Fruit fly (Drosophila melanogaster) whole organism, embryonic: ENCODE data around the gene pim.
A peak's percentile ranks its signal among the peaks of the same experiment; 100 is the strongest.

Experiments used
- B-H1 ChIP-seq: fragments of 200-800 bp; sonication (Bioruptor generic); IDR thresholded peaks from 3 replicates; pipeline ENCODE4 v1.3.6; 2022; ENCODE audit warnings: missing biosample characterization, missing genetic modification characterization
- CG1233 ChIP-seq: fragments of 200-800 bp; sonication (Bioruptor generic); optimal IDR thresholded peaks from 4 replicates; lab custom pipeline; 2018; ENCODE audit warnings: missing biosample characterization, mild to moderate bottlenecking, missing genetic modification characterization
- CG12391 ChIP-seq: fragments of 200-800 bp; sonication (Bioruptor generic); optimal IDR thresholded peaks from 3 replicates; lab custom pipeline; 2018; ENCODE audit warnings: missing biosample characterization, mild to moderate bottlenecking, missing genetic modification characterization, moderate library complexity
- CG13287 ChIP-seq: fragments of 200-800 bp; sonication (Bioruptor generic); IDR thresholded peaks from 2 replicates; pipeline ENCODE4 v1.3.6; 2022; ENCODE audit warnings: missing biosample characterization, missing genetic modification characterization; ENCODE audit not compliant: partially characterized antibody
- CG14710 ChIP-seq: fragments of 200-800 bp; sonication (Bioruptor generic); optimal IDR thresholded peaks from 3 replicates; lab custom pipeline; 2019; ENCODE audit warnings: missing biosample characterization, mild to moderate bottlenecking, missing genetic modification characterization, moderate library complexity
- CG1603 ChIP-seq: fragments of 200-800 bp; sonication (Bioruptor generic); optimal IDR thresholded peaks from 2 replicates; lab custom pipeline; 2019; ENCODE audit warnings: missing biosample characterization, mild to moderate bottlenecking, missing genetic modification characterization, moderate library complexity
- CG18764 ChIP-seq: fragments of 200-800 bp; sonication (Bioruptor generic); optimal IDR thresholded peaks from 3 replicates; lab custom pipeline; 2016; ENCODE audit warnings: missing biosample characterization, missing genetic modification characterization
- CG2116 ChIP-seq: fragments of 200-800 bp; sonication (Bioruptor generic); optimal IDR thresholded peaks from 3 replicates; lab custom pipeline; 2018; ENCODE audit warnings: missing biosample characterization, mild to moderate bottlenecking, missing genetic modification characterization
- CG2678 ChIP-seq: fragments of 200-800 bp; sonication (Bioruptor generic); optimal IDR thresholded peaks from 3 replicates; lab custom pipeline; 2019; ENCODE audit warnings: missing biosample characterization, mild to moderate bottlenecking, missing genetic modification characterization, moderate library complexity
- CG2712 ChIP-seq: fragments of 200-800 bp; optimal IDR thresholded peaks from 3 replicates; lab custom pipeline; 2019; ENCODE audit warnings: missing biosample characterization, mild to moderate bottlenecking, missing genetic modification characterization, moderate library complexity
- CG30403 ChIP-seq: fragments of 200-800 bp; sonication (Bioruptor generic); optimal IDR thresholded peaks from 3 replicates; lab custom pipeline; 2016; ENCODE audit warnings: missing biosample characterization, missing genetic modification characterization
- CG33557 ChIP-seq: fragments of 200-800 bp; sonication (Bioruptor generic); optimal IDR thresholded peaks from 2 replicates; lab custom pipeline; 2019; ENCODE audit warnings: missing biosample characterization, mild to moderate bottlenecking, missing genetic modification characterization, moderate library complexity
- CG3995 ChIP-seq: fragments of 200-800 bp; sonication (Bioruptor generic); optimal IDR thresholded peaks from 3 replicates; lab custom pipeline; 2016; ENCODE audit warnings: missing biosample characterization, missing genetic modification characterization
- CG7963 ChIP-seq: fragments of 200-800 bp; sonication (Bioruptor generic); IDR thresholded peaks from 3 replicates; pipeline ENCODE4 v1.3.6; 2022; ENCODE audit warnings: missing biosample characterization, missing genetic modification characterization; ENCODE audit not compliant: partially characterized antibody
- CG8924 ChIP-seq: fragments of 200-800 bp; optimal IDR thresholded peaks from 3 replicates; lab custom pipeline; 2019; ENCODE audit warnings: missing biosample characterization, mild to moderate bottlenecking, missing genetic modification characterization, moderate library complexity
- CG9437 ChIP-seq: fragments of 200-800 bp; sonication (Bioruptor generic); optimal IDR thresholded peaks from 2 replicates; lab custom pipeline; 2018; ENCODE audit warnings: missing biosample characterization, mild to moderate bottlenecking, missing genetic modification characterization
- CoRest ChIP-seq: fragments of 200-800 bp; sonication (Bioruptor generic); optimal IDR thresholded peaks from 3 replicates; lab custom pipeline; 2018; ENCODE audit warnings: missing biosample characterization, mild to moderate bottlenecking, missing genetic modification characterization, moderate library complexity
- Doc3 ChIP-seq: fragments of 200-800 bp; sonication (Bioruptor generic); IDR thresholded peaks from 3 replicates; pipeline ENCODE4 v1.3.6; 2022; ENCODE audit warnings: missing biosample characterization, missing genetic modification characterization; ENCODE audit not compliant: partially characterized antibody
- Dref ChIP-seq: fragments of 200-800 bp; sonication (Bioruptor generic); IDR thresholded peaks from 2 replicates; pipeline ENCODE4 v1.3.6; 2022; ENCODE audit warnings: missing biosample characterization, missing genetic modification characterization
- Elba2 ChIP-seq: fragments of 200-800 bp; sonication (Bioruptor generic); optimal IDR thresholded peaks from 3 replicates; lab custom pipeline; 2016; ENCODE audit warnings: missing biosample characterization, missing genetic modification characterization
- Fer1 ChIP-seq: fragments of 200-800 bp; sonication (Bioruptor generic); optimal IDR thresholded peaks from 2 replicates; lab custom pipeline; 2017; ENCODE audit warnings: missing biosample characterization, mild to moderate bottlenecking, missing genetic modification characterization
- Hr3 ChIP-seq: fragments of 200-800 bp; sonication (Bioruptor generic); optimal IDR thresholded peaks from 3 replicates; lab custom pipeline; 2016; ENCODE audit warnings: missing biosample characterization, missing genetic modification characterization
- MBD-R2 ChIP-seq: fragments of 200-800 bp; sonication (Bioruptor generic); IDR thresholded peaks from 2 replicates; pipeline ENCODE4 v1.3.6; 2022; ENCODE audit warnings: missing biosample characterization, missing genetic modification characterization
- MTF-1 ChIP-seq: fragments of 200-800 bp; sonication (Bioruptor generic); optimal IDR thresholded peaks from 2 replicates; lab custom pipeline; 2018; ENCODE audit warnings: missing biosample characterization, mild to moderate bottlenecking, missing genetic modification characterization, borderline replicate concordance
- Med ChIP-seq: fragments of 200-800 bp; sonication (Bioruptor generic); peaks from one replicate; lab custom pipeline; 2016; ENCODE audit warnings: missing biosample characterization, missing genetic modification characterization, mild to moderate bottlenecking, inconsistent platforms, moderate library complexity
- Myb ChIP-seq: fragments of 200-800 bp; sonication (Bioruptor generic); optimal IDR thresholded peaks from 2 replicates; lab custom pipeline; 2016; ENCODE audit warnings: missing biosample characterization, missing genetic modification characterization
- Ptx1 ChIP-seq: fragments of 200-800 bp; sonication (Bioruptor generic); IDR thresholded peaks from 2 replicates; pipeline ENCODE4 v1.3.6; 2022; ENCODE audit warnings: missing biosample characterization, missing genetic modification characterization
- Sin3A ChIP-seq: fragments of >200 bp; optimal IDR thresholded peaks from 2 replicates; lab custom pipeline; 2018
- Sry-β ChIP-seq: fragments of 200-800 bp; sonication (Bioruptor generic); optimal IDR thresholded peaks from 2 replicates; lab custom pipeline; 2018; ENCODE audit warnings: missing biosample characterization, mild to moderate bottlenecking, missing genetic modification characterization, moderate library complexity
- Stat92E ChIP-seq, 3 experiments: fragments of >200 bp in 2 of 3; fragments of 200-800 bp in 1 of 3; sonication (Bioruptor generic) in 1 of 3; optimal IDR thresholded peaks; 2 replicates each; lab custom pipeline; 2017 to 2019; ENCODE audit warnings: missing biosample characterization in 3 of 3, missing genetic modification characterization in 3 of 3, mild to moderate bottlenecking in 1 of 3, moderate library complexity in 1 of 3
- Tbp ChIP-seq: fragments of >200 bp; optimal IDR thresholded peaks from 2 replicates; lab custom pipeline; 2018; ENCODE audit warnings: missing biosample characterization, missing genetic modification characterization
- az2 ChIP-seq: fragments of 200-800 bp; sonication (Bioruptor generic); optimal IDR thresholded peaks from 3 replicates; lab custom pipeline; 2016; ENCODE audit warnings: missing biosample characterization, missing genetic modification characterization
- cato ChIP-seq: fragments of 200-800 bp; sonication (Bioruptor generic); optimal IDR thresholded peaks from 2 replicates; lab custom pipeline; 2016; ENCODE audit warnings: missing biosample characterization, missing genetic modification characterization, borderline replicate concordance
- caup ChIP-seq: fragments of 200-800 bp; sonication (Bioruptor generic); optimal IDR thresholded peaks from 3 replicates; lab custom pipeline; 2017; ENCODE audit warnings: missing biosample characterization, mild to moderate bottlenecking, missing genetic modification characterization, moderate library complexity; ENCODE audit not compliant: severe bottlenecking
- ci ChIP-seq: fragments of 200-800 bp; sonication (Bioruptor generic); IDR thresholded peaks from 3 replicates; pipeline ENCODE4 v1.3.6; 2022; ENCODE audit warnings: missing biosample characterization, missing genetic modification characterization
- exex ChIP-seq: fragments of 200-800 bp; sonication (Bioruptor generic); optimal IDR thresholded peaks from 4 replicates; lab custom pipeline; 2018; ENCODE audit warnings: missing biosample characterization, mild to moderate bottlenecking, missing genetic modification characterization, moderate library complexity
- grau ChIP-seq: fragments of 200-800 bp; optimal IDR thresholded peaks from 3 replicates; lab custom pipeline; 2019; ENCODE audit warnings: missing biosample characterization, mild to moderate bottlenecking, missing genetic modification characterization, moderate library complexity
- kni ChIP-seq: fragments of 200-800 bp; sonication (Bioruptor generic); optimal IDR thresholded peaks from 3 replicates; lab custom pipeline; 2017; ENCODE audit warnings: mild to moderate bottlenecking, missing biosample characterization, missing genetic modification reagents, missing genetic modification characterization
- oc ChIP-seq: fragments of 200-800 bp; sonication (Bioruptor generic); optimal IDR thresholded peaks from 2 replicates; lab custom pipeline; 2018; ENCODE audit warnings: missing biosample characterization, mild to moderate bottlenecking, missing genetic modification characterization, moderate library complexity
- schlank ChIP-seq: fragments of 200-800 bp; sonication (Bioruptor generic); optimal IDR thresholded peaks from 2 replicates; lab custom pipeline; 2018; ENCODE audit warnings: missing biosample characterization, mild to moderate bottlenecking, missing genetic modification characterization
- sna ChIP-seq: fragments of 200-800 bp; sonication (Bioruptor generic); IDR thresholded peaks from 2 replicates; pipeline ENCODE4 v1.3.6; 2022; ENCODE audit warnings: missing biosample characterization, missing genetic modification characterization; ENCODE audit not compliant: partially characterized antibody
- ssp ChIP-seq: fragments of 200-800 bp; sonication (Bioruptor generic); IDR thresholded peaks from 2 replicates; pipeline ENCODE4 v1.3.6; 2022; ENCODE audit warnings: missing biosample characterization, missing genetic modification characterization
- stc ChIP-seq: fragments of 200-800 bp; sonication (Bioruptor generic); IDR thresholded peaks from 2 replicates; pipeline ENCODE4 v1.3.6; 2022; ENCODE audit warnings: missing biosample characterization, missing genetic modification characterization
- sug ChIP-seq: fragments of 200-800 bp; optimal IDR thresholded peaks from 2 replicates; lab custom pipeline; 2019; ENCODE audit warnings: missing biosample characterization, mild to moderate bottlenecking, missing genetic modification characterization, moderate library complexity
- trem ChIP-seq: fragments of 200-800 bp; optimal IDR thresholded peaks from 3 replicates; lab custom pipeline; 2019; ENCODE audit warnings: missing biosample characterization, mild to moderate bottlenecking, missing genetic modification characterization, moderate library complexity
- wek ChIP-seq: fragments of 200-800 bp; sonication (Bioruptor generic); optimal IDR thresholded peaks from 3 replicates; lab custom pipeline; 2018; ENCODE audit warnings: missing biosample characterization, mild to moderate bottlenecking, missing genetic modification characterization, moderate library complexity
- zen ChIP-seq: fragments of 200-800 bp; sonication (Bioruptor generic); optimal IDR thresholded peaks from 3 replicates; lab custom pipeline; 2018; ENCODE audit warnings: missing biosample characterization, mild to moderate bottlenecking, missing genetic modification characterization, moderate library complexity

Gene pim

dm6 chr2L:10333091-10333991 lies 29.4 kb upstream of the pim start, which contains the start of gene GATAd (continued):
- TF ChIP-seq ssp (GFP tag; lab: Robert Waterston, UW): peak; percentile 21; the same call in 1 of the 2 replicates
- peak in 1 of 3 experiments; percentile 44 for TF ChIP-seq Stat92E (GFP tag; optimal IDR thresholded peaks at IDR 0.05; lab: Kevin White, UChicago)
- no peak for TF ChIP-seq CG2678 (tag; lab: Kevin White, UChicago)
- TF ChIP-seq Doc3 (GFP tag; lab: Robert Waterston, UW): no peak
- TF ChIP-seq az2 (GFP tag; lab: Kevin White, UChicago): no peak
- TF ChIP-seq Ptx1: no peak
- 0 out of 3 replicates have a peak, but pooled peaks have one; percentile 13 for TF ChIP-seq CG7963
- no peak for TF ChIP-seq cato (GFP tag; lab: Kevin White, UChicago)
- TF ChIP-seq Elba2 (GFP tag; lab: Kevin White, UChicago): no peak
- TF ChIP-seq MTF-1 (GFP tag; lab: Kevin White, UChicago): no peak
- TF ChIP-seq CG30403 (GFP tag; lab: Kevin White, UChicago): peak; percentile 27
- TF ChIP-seq oc: no peak
- TF ChIP-seq CG3995: peak; percentile 79
- TF ChIP-seq stc (GFP tag; lab: Robert Waterston, UW): no peak
- peak; percentile 94 for TF ChIP-seq CG1603
- no peak for TF ChIP-seq ci
- peak; percentile 60 for TF ChIP-seq Med (GFP tag; lab: Kevin White, UChicago)
- peak; percentile 87 for TF ChIP-seq Sry-β (GFP tag; lab: Kevin White, UChicago)
- TF ChIP-seq B-H1 (GFP tag; lab: Robert Waterston, UW): no peak
- TF ChIP-seq MBD-R2: peak; percentile 19; the same call in 1 of the 2 replicates
- TF ChIP-seq CG9437 (GFP tag; lab: Kevin White, UChicago): no peak
- no peak for TF ChIP-seq caup (GFP tag; lab: Kevin White, UChicago)
- TF ChIP-seq zen (tag; lab: Kevin White, UChicago): peak; percentile 23
- peak; percentile 64 for TF ChIP-seq Tbp (GFP tag; lab: Kevin White, UChicago)
- peak; percentile 62 for TF ChIP-seq Dref
- TF ChIP-seq Myb (GFP tag; lab: Kevin White, UChicago): peak; percentile 30
- peak; percentile 18 for TF ChIP-seq exex (tag; lab: Kevin White, UChicago)
- TF ChIP-seq CG2712: peak; percentile 46
- no peak for TF ChIP-seq sna (GFP tag; lab: Robert Waterston, UW)
- TF ChIP-seq kni (GFP tag; lab: Kevin White, UChicago): peak; percentile 99
- no peak for TF ChIP-seq CG1233 (GFP tag; lab: Kevin White, UChicago)
- TF ChIP-seq CG8924 (tag; lab: Kevin White, UChicago): peak; percentile 46
- peak; percentile 5 for TF ChIP-seq wek (GFP tag; lab: Kevin White, UChicago)
- TF ChIP-seq CG14710 (tag; lab: Kevin White, UChicago): peak; percentile 46
- peak; percentile 12 for TF ChIP-seq Hr3 (GFP tag; lab: Kevin White, UChicago)
- TF ChIP-seq CG18764: no peak
- peak; percentile 24 for TF ChIP-seq CoRest (tag; lab: Kevin White, UChicago)
- peak; percentile 25 for TF ChIP-seq CG2116 (GFP tag; lab: Kevin White, UChicago)
- no peak for TF ChIP-seq Fer1 (GFP tag; lab: Kevin White, UChicago)
- TF ChIP-seq schlank (tag; lab: Kevin White, UChicago): no peak
- peak; percentile 12 for TF ChIP-seq CG33557
- TF ChIP-seq Sin3A (lab: Kevin White, UChicago): peak; percentile 3
- peak; percentile 24 for TF ChIP-seq sug (tag; lab: Kevin White, UChicago)
- peak; percentile 19 for TF ChIP-seq grau (tag; lab: Kevin White, UChicago)
- peak; percentile 29 for TF ChIP-seq CG12391 (tag; lab: Kevin White, UChicago)
- TF ChIP-seq trem (tag; lab: Kevin White, UChicago): peak; percentile 52
- peak; percentile 47; the same call in 1 of the 2 replicates for TF ChIP-seq CG13287 (GFP tag; lab: Robert Waterston, UW)
